Worm (Caenorhabditis elegans) whole organism, young adult: ENCODE results near the gene mrpl-18.

Experiments
- B0019.2 ChIP-seq: fragments of 200-800 bp; sonication (Bioruptor generic); conservative IDR thresholded peaks from 2 replicates; pipeline ENCODE4 v1.3.6; 2022; ENCODE audit warnings: missing genetic modification reagents, missing genetic modification characterization, missing compliant biosample characterization
- C06A6.2 ChIP-seq: fragments of 200-800 bp; sonication (Bioruptor generic); conservative IDR thresholded peaks from 2 replicates; pipeline ENCODE4 v1.3.6; 2022; ENCODE audit warnings: missing genetic modification characterization, missing compliant biosample characterization
- D2030.7 ChIP-seq: fragments of 200-800 bp; sonication (Bioruptor generic); IDR thresholded peaks from 2 replicates; pipeline ENCODE4 v1.3.6; 2022; ENCODE audit warnings: missing genetic modification reagents, missing genetic modification characterization, missing compliant biosample characterization
- F10E7.11 ChIP-seq: sonication (generic microtip); optimal IDR thresholded peaks from 2 replicates; lab custom pipeline; 2017; ENCODE audit warnings: mild to moderate bottlenecking, missing genetic modification characterization, moderate library complexity, missing compliant biosample characterization
- F33H1.4 ChIP-seq: fragments of 200-800 bp; sonication (Bioruptor generic); IDR thresholded peaks from 2 replicates; pipeline ENCODE4 v1.3.6; 2022; ENCODE audit warnings: missing genetic modification reagents, missing genetic modification characterization, missing compliant biosample characterization
- F57A8.1 ChIP-seq: fragments of 200-800 bp; sonication (Bioruptor generic); optimal IDR thresholded peaks from 2 replicates; lab custom pipeline; 2018; ENCODE audit warnings: mild to moderate bottlenecking, missing genetic modification characterization, moderate library complexity, missing compliant biosample characterization
- ama-1 ChIP-seq, 3 experiments: fragments of 150-350 bp in 1 of 3; sonication (generic microtip) in 2 of 3; optimal IDR thresholded peaks; 2 replicates each; lab custom pipeline; 2014 to 2018; ENCODE audit warnings: missing biosample characterization in 2 of 3, missing genetic modification characterization in 2 of 3, missing genetic modification reagents in 2 of 3
- athp-1 ChIP-seq: sonication (generic microtip); optimal IDR thresholded peaks from 2 replicates; lab custom pipeline; 2017; ENCODE audit warnings: mild to moderate bottlenecking, missing genetic modification characterization, missing compliant biosample characterization
- ceh-27 ChIP-seq: fragments of 200-800 bp; sonication (Bioruptor generic); optimal IDR thresholded peaks from 2 replicates; lab custom pipeline; 2018; ENCODE audit warnings: mild to moderate bottlenecking, missing genetic modification characterization, moderate library complexity, missing compliant biosample characterization
- chd-7 ChIP-seq: sonication (generic microtip); optimal IDR thresholded peaks from 2 replicates; lab custom pipeline; 2016; ENCODE audit warnings: mild to moderate bottlenecking, missing genetic modification characterization, moderate library complexity, missing compliant biosample characterization
- efl-1 ChIP-seq: fragments of 150-350 bp; optimal IDR thresholded peaks from 2 replicates; lab custom pipeline; 2014; ENCODE audit warnings: missing biosample characterization, missing genetic modification reagents, missing genetic modification characterization
- egrh-3 ChIP-seq: fragments of 200-800 bp; sonication (Bioruptor generic); IDR thresholded peaks from 2 replicates; pipeline ENCODE4 v1.3.6; 2022; ENCODE audit warnings: missing genetic modification reagents, missing genetic modification characterization, missing compliant biosample characterization
- fkh-3 ChIP-seq: sonication (generic microtip); optimal IDR thresholded peaks from 2 replicates; lab custom pipeline; 2016; ENCODE audit warnings: mild to moderate bottlenecking, missing genetic modification characterization, missing compliant biosample characterization
- hmg-1.2 ChIP-seq: fragments of 200-800 bp; sonication (Bioruptor generic); IDR thresholded peaks from 2 replicates; pipeline ENCODE4 v1.3.6; 2022; ENCODE audit warnings: missing genetic modification reagents, missing genetic modification characterization, missing compliant biosample characterization
- hrde-1 ChIP-seq: sonication (generic microtip); optimal IDR thresholded peaks from 2 replicates; lab custom pipeline; 2016; ENCODE audit warnings: missing genetic modification characterization, mild to moderate bottlenecking, missing compliant biosample characterization, moderate library complexity, missing genotype, missing genetic modification reagents, borderline replicate concordance
- hsf-1 ChIP-seq: fragments of 200-800 bp; sonication (Bioruptor generic); IDR thresholded peaks from 2 replicates; pipeline ENCODE4 v1.3.6; 2022; ENCODE audit warnings: missing genetic modification reagents, missing genetic modification characterization, missing compliant biosample characterization
- let-526 ChIP-seq: fragments of 200-800 bp; sonication (Bioruptor generic); IDR thresholded peaks from 2 replicates; pipeline ENCODE4 v1.3.6; 2022; ENCODE audit warnings: missing genetic modification reagents, missing genetic modification characterization, missing compliant biosample characterization
- lin-26 ChIP-seq: fragments of 200-800 bp; sonication (Bioruptor generic); IDR thresholded peaks from 2 replicates; pipeline ENCODE4 v1.3.6; 2022; ENCODE audit warnings: missing genetic modification reagents, missing genetic modification characterization, missing compliant biosample characterization
- lin-35 ChIP-seq, 3 experiments: fragments of 150-350 bp in 2 of 3; sonication (generic microtip) in 1 of 3; optimal IDR thresholded peaks; 2 replicates each; lab custom pipeline; 2014 to 2018; ENCODE audit warnings: missing biosample characterization in 3 of 3, missing genetic modification characterization in 3 of 3, missing genetic modification reagents in 3 of 3
- lin-54 ChIP-seq: fragments of 200-800 bp; sonication (Bioruptor generic); optimal IDR thresholded peaks from 2 replicates; lab custom pipeline; 2018; ENCODE audit warnings: mild to moderate bottlenecking, missing genetic modification characterization, missing compliant biosample characterization
- lir-1 ChIP-seq: fragments of 200-800 bp; sonication (Bioruptor generic); conservative IDR thresholded peaks from 2 replicates; pipeline ENCODE4 v1.3.6; 2022; ENCODE audit warnings: missing genetic modification reagents, missing genetic modification characterization, missing compliant biosample characterization
- madf-10 ChIP-seq: sonication (generic microtip); optimal IDR thresholded peaks from 2 replicates; lab custom pipeline; 2016; ENCODE audit warnings: mild to moderate bottlenecking, missing genetic modification characterization, missing compliant biosample characterization
- madf-8 ChIP-seq: fragments of 200-800 bp; sonication (Bioruptor generic); conservative IDR thresholded peaks from 2 replicates; pipeline ENCODE4 v1.3.6; 2022; ENCODE audit warnings: missing genetic modification reagents, missing genetic modification characterization, missing compliant biosample characterization
- mel-28 ChIP-seq: sonication (generic microtip); optimal IDR thresholded peaks from 2 replicates; lab custom pipeline; 2016; ENCODE audit warnings: borderline replicate concordance, mild to moderate bottlenecking, missing genetic modification characterization, missing compliant biosample characterization
- mes-4 ChIP-seq: sonication (generic microtip); optimal IDR thresholded peaks from 2 replicates; lab custom pipeline; 2016; ENCODE audit warnings: missing genotype, missing genetic modification characterization, missing compliant biosample characterization
- nfyb-1 ChIP-seq: fragments of 200-800 bp; sonication (Bioruptor generic); IDR thresholded peaks from 2 replicates; pipeline ENCODE4 v1.3.6; 2022; ENCODE audit warnings: missing genetic modification reagents, missing genetic modification characterization, missing compliant biosample characterization
- nhr-179 ChIP-seq: sonication (generic microtip); optimal IDR thresholded peaks from 2 replicates; lab custom pipeline; 2016; ENCODE audit warnings: mild to moderate bottlenecking, missing genetic modification characterization, missing compliant biosample characterization
- nhr-80 ChIP-seq: sonication (generic microtip); optimal IDR thresholded peaks from 2 replicates; lab custom pipeline; 2016; ENCODE audit warnings: missing genetic modification characterization, missing compliant biosample characterization
- pha-4 ChIP-seq: fragments of 150-350 bp; sonication (generic microtip); optimal IDR thresholded peaks from 2 replicates; lab custom pipeline; 2014; ENCODE audit warnings: missing biosample characterization, missing genetic modification reagents, missing genetic modification characterization
- rcor-1 ChIP-seq: fragments of 200-800 bp; sonication (Bioruptor generic); IDR thresholded peaks from 2 replicates; pipeline ENCODE4 v1.3.6; 2022; ENCODE audit warnings: missing genetic modification reagents, missing genetic modification characterization, missing compliant biosample characterization
- repo-1 ChIP-seq: sonication (generic microtip); optimal IDR thresholded peaks from 2 replicates; lab custom pipeline; 2017; ENCODE audit warnings: mild to moderate bottlenecking, missing genetic modification characterization, missing compliant biosample characterization
- sea-2 ChIP-seq: fragments of 200-800 bp; sonication (Bioruptor generic); IDR thresholded peaks from 2 replicates; pipeline ENCODE4 v1.3.6; 2022; ENCODE audit warnings: missing genetic modification characterization, missing compliant biosample characterization
- somi-1 ChIP-seq: fragments of 200-800 bp; sonication (Bioruptor generic); optimal IDR thresholded peaks from 2 replicates; lab custom pipeline; 2018; ENCODE audit warnings: mild to moderate bottlenecking, missing genetic modification characterization, missing compliant biosample characterization
- sptf-2 ChIP-seq: fragments of 200-800 bp; sonication (Bioruptor generic); optimal IDR thresholded peaks from 2 replicates; lab custom pipeline; 2018; ENCODE audit warnings: mild to moderate bottlenecking, missing genetic modification characterization, missing compliant biosample characterization
- tbx-9 ChIP-seq: sonication (generic microtip); optimal IDR thresholded peaks from 2 replicates; lab custom pipeline; 2016; ENCODE audit warnings: borderline replicate concordance, missing genetic modification characterization, inconsistent platforms, missing compliant biosample characterization
- tlf-1 ChIP-seq: fragments of 200-800 bp; sonication (Bioruptor generic); optimal IDR thresholded peaks from 2 replicates; lab custom pipeline; 2018; ENCODE audit warnings: mild to moderate bottlenecking, missing genetic modification characterization, missing compliant biosample characterization
- unc-62 ChIP-seq: fragments of 150-350 bp; optimal IDR thresholded peaks from 2 replicates; lab custom pipeline; 2014; ENCODE audit warnings: missing biosample characterization, missing genetic modification reagents, missing genetic modification characterization
- xnd-1 ChIP-seq: sonication (generic microtip); optimal IDR thresholded peaks from 2 replicates; lab custom pipeline; 2016; ENCODE audit warnings: missing genotype, missing genetic modification reagents, missing genetic modification characterization, missing compliant biosample characterization
- zfh-2 ChIP-seq: fragments of 200-800 bp; sonication (Bioruptor generic); conservative IDR thresholded peaks from 2 replicates; pipeline ENCODE4 v1.3.6; 2022; ENCODE audit warnings: missing genetic modification reagents, missing genetic modification characterization, missing compliant biosample characterization
- zim-3 ChIP-seq: sonication (generic microtip); optimal IDR thresholded peaks from 2 replicates; lab custom pipeline; 2017; ENCODE audit warnings: mild to moderate bottlenecking, missing genetic modification characterization, moderate library complexity, missing compliant biosample characterization
- ztf-18 ChIP-seq: sonication (generic microtip); optimal IDR thresholded peaks from 2 replicates; lab custom pipeline; 2016; ENCODE audit warnings: missing genotype, mild to moderate bottlenecking, missing genetic modification characterization, missing compliant biosample characterization
- ztf-22 ChIP-seq: fragments of 200-800 bp; sonication (Bioruptor generic); optimal IDR thresholded peaks from 2 replicates; lab custom pipeline; 2018; ENCODE audit warnings: mild to moderate bottlenecking, missing genetic modification characterization, moderate library complexity, missing compliant biosample characterization
- ztf-25 ChIP-seq: fragments of 200-800 bp; sonication (Bioruptor generic); IDR thresholded peaks from 2 replicates; pipeline ENCODE4 v1.3.6; 2022; ENCODE audit warnings: missing genetic modification reagents, missing genetic modification characterization, missing compliant biosample characterization
- ztf-28 ChIP-seq: fragments of 200-800 bp; sonication (Bioruptor generic); IDR thresholded peaks from 2 replicates; pipeline ENCODE4 v1.3.6; 2022; ENCODE audit warnings: missing genetic modification reagents, missing genetic modification characterization, missing compliant biosample characterization

Gene mrpl-18

DNA sequence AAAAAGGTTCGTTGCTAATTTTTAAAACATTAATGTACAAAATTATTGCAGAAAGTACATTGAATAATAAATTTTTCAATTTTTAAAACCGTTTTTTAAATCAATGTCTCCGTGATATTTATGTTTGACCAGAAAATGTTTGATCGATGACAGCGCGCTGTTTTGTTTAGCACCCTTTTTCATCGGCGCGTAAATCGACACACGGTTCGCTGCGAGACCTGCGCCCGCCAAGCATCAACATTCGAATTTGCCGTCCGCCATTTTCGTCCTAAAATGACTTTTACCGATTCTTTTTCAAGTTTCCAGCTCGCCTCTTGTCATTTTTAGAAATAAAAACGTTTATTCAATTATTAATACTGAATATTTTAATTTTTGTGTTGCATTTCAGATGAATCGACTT is 43.9 kb upstream of the mrpl-18 start, which contains the start of gene plk-1 (continued):
- TF ChIP-seq sptf-2 (GFP tag; lab: Kevin White, UChicago): no peak
- peak; percentile 88 for TF ChIP-seq tlf-1 (GFP tag; lab: Kevin White, UChicago)
- TF ChIP-seq lin-35 (GFP tag; optimal IDR thresholded peaks at IDR 0.05; lab: Kevin White, UChicago): peak in 2 of 3 experiments; percentile 46 to 52
- TF ChIP-seq F10E7.11 (tag; lab: Kevin White, UChicago): no peak
- peak; percentile 98 for TF ChIP-seq efl-1 (GFP tag; lab: Kevin White, UChicago)
- TF ChIP-seq, all 124 proteins: peak for 32

DNA sequence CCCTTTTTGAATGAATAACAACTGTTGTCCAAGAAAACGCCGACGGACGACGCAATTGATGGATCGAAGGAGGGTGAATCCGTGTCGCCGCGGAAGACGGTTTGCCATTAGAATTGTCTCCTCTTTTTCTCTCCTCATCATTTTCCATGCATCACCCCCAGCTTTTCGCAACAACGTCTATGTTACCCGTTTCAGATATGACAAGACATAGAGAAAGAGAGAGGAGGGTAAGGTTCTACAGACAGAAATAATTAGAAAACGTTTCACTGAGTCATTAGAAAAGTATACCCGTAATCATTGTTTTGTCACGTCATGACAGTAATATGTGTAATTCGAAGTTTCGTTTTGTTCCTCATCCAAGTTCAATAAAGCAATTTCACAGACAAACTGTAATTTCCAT is 39.0 kb upstream of the mrpl-18 start:
- no peak for TF ChIP-seq ama-1 (optimal IDR thresholded peaks at IDR 0.05; lab: Kevin White, UChicago)
- no peak for TF ChIP-seq ama-1 (GFP tag; optimal IDR thresholded peaks at IDR 0.05; lab: Kevin White, UChicago)
- TF ChIP-seq F57A8.1 (GFP tag; lab: Kevin White, UChicago): no peak

DNA sequence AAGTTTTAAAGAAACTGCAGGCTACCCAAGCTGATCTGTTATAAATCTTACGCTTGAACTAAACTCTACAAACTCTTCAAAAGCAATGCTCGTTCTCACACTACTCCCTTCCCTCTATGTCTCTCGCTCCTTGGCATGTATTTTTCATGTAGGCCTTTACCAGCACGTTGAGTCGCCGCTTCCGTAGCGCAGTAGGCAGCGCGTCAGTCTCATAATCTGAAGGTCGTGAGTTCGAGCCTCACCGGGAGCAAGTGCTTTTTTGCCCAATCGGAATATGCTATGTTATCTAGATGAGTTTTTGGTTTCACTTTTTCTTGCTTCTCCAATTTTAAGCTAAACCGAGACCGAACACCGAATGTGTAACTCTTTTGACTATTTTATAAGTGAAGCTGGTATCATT is 38.3 kb upstream of the mrpl-18 start:
- TF ChIP-seq hrde-1 (no peak), rcor-1 (GFP tag; lab: Robert Waterston, UW) (no peak), xnd-1 (tag; lab: Kevin White, UChicago) (no peak), sea-2 (no peak), let-526 (GFP tag; lab: Robert Waterston, UW) (peak; percentile 75), D2030.7 (peak; percentile 45; the same call in 1 of the 2 replicates), lin-54 (GFP tag; lab: Kevin White, UChicago) (peak; percentile 31), madf-8 (GFP tag; lab: Robert Waterston, UW) (no peak), F33H1.4 (GFP tag; lab: Robert Waterston, UW) (0 out of 2 replicates have a peak, but pooled peaks have one; percentile 14), ztf-22 (GFP tag; lab: Kevin White, UChicago) (no peak), pha-4 (tag; lab: Kevin White, UChicago) (no peak), tlf-1 (GFP tag; lab: Kevin White, UChicago) (no peak), hmg-1.2 (GFP tag; lab: Robert Waterston, UW) (peak; percentile 68), hsf-1 (GFP tag; lab: Robert Waterston, UW) (no peak), ceh-27 (GFP tag; lab: Kevin White, UChicago) (peak; percentile 59), lir-1 (no peak), unc-62 (GFP tag; lab: Kevin White, UChicago) (no peak), nfyb-1 (peak; percentile 65; the same call in 1 of the 2 replicates), nhr-179 (no peak), tbx-9 (tag; lab: Kevin White, UChicago) (no peak), F57A8.1 (GFP tag; lab: Kevin White, UChicago) (no peak), repo-1 (tag; lab: Kevin White, UChicago) (no peak), zim-3 (tag; lab: Kevin White, UChicago) (peak; percentile 45), ama-1 (optimal IDR thresholded peaks at IDR 0.05; lab: Kevin White, UChicago) (no peak), ama-1 (GFP tag; optimal IDR thresholded peaks at IDR 0.05; lab: Kevin White, UChicago) (peak in 1 of 2 experiments; percentile 57), madf-10 (tag; lab: Kevin White, UChicago) (peak; percentile 21), athp-1 (tag; lab: Kevin White, UChicago) (no peak), ztf-28 (peak; percentile 74; the same call in 1 of the 2 replicates), ztf-25 (no peak), egrh-3 (GFP tag; lab: Robert Waterston, UW) (no peak), mes-4 (tag; lab: Kevin White, UChicago) (no peak), zfh-2 (no peak), chd-7 (tag; lab: Kevin White, UChicago) (peak; percentile 35), ztf-18 (peak; percentile 53), nhr-80 (tag; lab: Kevin White, UChicago) (peak; percentile 27), somi-1 (no peak), C06A6.2 (no peak), lin-26 (GFP tag; lab: Robert Waterston, UW) (peak; percentile 80), mel-28 (tag; lab: Kevin White, UChicago) (no peak), fkh-3 (tag; lab: Kevin White, UChicago) (no peak), B0019.2 (no peak)
